Fruit fly (Drosophila melanogaster) whole organism, embryonic: ENCODE data around the gene Pcif1.

Experiments
- Atf3 ChIP-seq: fragments of 200-800 bp; sonication (Bioruptor generic); optimal IDR thresholded peaks from 3 replicates; lab custom pipeline; 2016; ENCODE audit warnings: missing biosample characterization, missing genetic modification characterization
- CG10274 ChIP-seq: fragments of 200-800 bp; sonication (Bioruptor generic); optimal IDR thresholded peaks from 3 replicates; lab custom pipeline; 2017; ENCODE audit warnings: missing biosample characterization, mild to moderate bottlenecking, missing genetic modification characterization
- CG10431 ChIP-seq: fragments of 200-800 bp; sonication (Bioruptor generic); optimal IDR thresholded peaks from 3 replicates; lab custom pipeline; 2018; ENCODE audit warnings: missing biosample characterization, mild to moderate bottlenecking, missing genetic modification characterization
- CG11085 ChIP-seq: fragments of 200-800 bp; sonication (Bioruptor generic); IDR thresholded peaks from 2 replicates; pipeline ENCODE4 v1.3.6; 2022; ENCODE audit warnings: missing biosample characterization, missing genetic modification characterization
- CG11560 ChIP-seq: fragments of 200-800 bp; sonication (Bioruptor generic); IDR thresholded peaks from 3 replicates; pipeline ENCODE4 v1.3.6; 2022; ENCODE audit warnings: missing biosample characterization, missing genetic modification characterization
- CG15073 ChIP-seq: fragments of 200-800 bp; sonication (Bioruptor generic); optimal IDR thresholded peaks from 2 replicates; lab custom pipeline; 2016; ENCODE audit warnings: missing biosample characterization, missing genetic modification characterization
- CG17385 ChIP-seq: fragments of 200-800 bp; sonication (Bioruptor generic); optimal IDR thresholded peaks from 3 replicates; lab custom pipeline; 2018; ENCODE audit warnings: missing biosample characterization, mild to moderate bottlenecking, missing genetic modification characterization
- CG17829 ChIP-seq: fragments of 200-800 bp; optimal IDR thresholded peaks from 2 replicates; lab custom pipeline; 2019; ENCODE audit warnings: missing biosample characterization, mild to moderate bottlenecking, missing genetic modification characterization, moderate library complexity
- CG31388 ChIP-seq: fragments of 200-800 bp; sonication (Bioruptor generic); optimal IDR thresholded peaks from 2 replicates; lab custom pipeline; 2016; ENCODE audit warnings: missing biosample characterization, missing genetic modification characterization
- CG4707 ChIP-seq: fragments of 200-800 bp; sonication (Bioruptor generic); optimal IDR thresholded peaks from 2 replicates; lab custom pipeline; 2018; ENCODE audit warnings: missing biosample characterization, mild to moderate bottlenecking, missing genetic modification characterization, moderate library complexity
- CG4854 ChIP-seq: fragments of 200-800 bp; sonication (Bioruptor generic); optimal IDR thresholded peaks from 2 replicates; lab custom pipeline; 2016; ENCODE audit warnings: missing biosample characterization, missing genetic modification characterization, inconsistent platforms
- CG5180 ChIP-seq: fragments of 200-800 bp; sonication (Bioruptor generic); optimal IDR thresholded peaks from 3 replicates; lab custom pipeline; 2017; ENCODE audit warnings: missing biosample characterization, missing genetic modification characterization, mild to moderate bottlenecking, moderate library complexity, missing genetic modification reagents
- Eip74EF ChIP-seq, 2 experiments: fragments of 200-800 bp in 1 of 2; fragments of >200 bp in 1 of 2; sonication (Bioruptor generic) in 1 of 2; optimal IDR thresholded peaks; 2 replicates each; lab custom pipeline; 2017 to 2019; ENCODE audit warnings: missing biosample characterization in 2 of 2, missing genetic modification characterization in 2 of 2, mild to moderate bottlenecking in 1 of 2, moderate library complexity in 1 of 2
- Fer3 ChIP-seq: fragments of 200-800 bp; sonication (Bioruptor generic); optimal IDR thresholded peaks from 2 replicates; lab custom pipeline; 2018; ENCODE audit warnings: missing biosample characterization, mild to moderate bottlenecking, missing genetic modification characterization, moderate library complexity
- Gug ChIP-seq: fragments of 200-800 bp; sonication (Bioruptor generic); IDR thresholded peaks from 4 replicates; pipeline ENCODE4 v1.3.6; 2022; ENCODE audit warnings: missing biosample characterization, missing genetic modification characterization
- HHEX ChIP-seq: fragments of 200-800 bp; sonication (Bioruptor generic); optimal IDR thresholded peaks from 3 replicates; lab custom pipeline; 2017; ENCODE audit warnings: missing biosample characterization, mild to moderate bottlenecking, missing genetic modification characterization, missing genetic modification reagents
- Hr78 ChIP-seq, 2 experiments: fragments of 200-800 bp in 1 of 2; fragments of >200 bp in 1 of 2; sonication (Bioruptor generic) in 1 of 2; optimal IDR thresholded peaks; 2 replicates each; lab custom pipeline; 2017 to 2019; ENCODE audit warnings: missing biosample characterization in 2 of 2, missing genetic modification characterization in 2 of 2, mild to moderate bottlenecking in 1 of 2, moderate library complexity in 1 of 2
- Hsf ChIP-seq: fragments of 200-800 bp; sonication (Bioruptor generic); optimal IDR thresholded peaks from 3 replicates; lab custom pipeline; 2016; ENCODE audit warnings: missing biosample characterization, missing genetic modification characterization
- Meics ChIP-seq: fragments of 200-800 bp; sonication (Bioruptor generic); optimal IDR thresholded peaks from 2 replicates; lab custom pipeline; 2017; ENCODE audit warnings: missing biosample characterization, mild to moderate bottlenecking, missing genetic modification characterization
- Mes4 ChIP-seq: fragments of 200-800 bp; sonication (Bioruptor generic); optimal IDR thresholded peaks from 2 replicates; lab custom pipeline; 2016; ENCODE audit warnings: missing biosample characterization, missing genetic modification characterization
- Mrtf ChIP-seq: fragments of 200-800 bp; sonication (Bioruptor generic); IDR thresholded peaks from 3 replicates; pipeline ENCODE4 v1.3.6; 2022; ENCODE audit warnings: missing biosample characterization, missing genetic modification characterization
- Optix ChIP-seq: fragments of 200-800 bp; sonication (Bioruptor generic); IDR thresholded peaks from 3 replicates; pipeline ENCODE4 v1.3.6; 2022; ENCODE audit warnings: missing biosample characterization, missing genetic modification characterization
- Sin3A ChIP-seq: fragments of >200 bp; optimal IDR thresholded peaks from 2 replicates; lab custom pipeline; 2018
- Spps ChIP-seq: fragments of 200-800 bp; sonication (Bioruptor generic); optimal IDR thresholded peaks from 2 replicates; lab custom pipeline; 2018; ENCODE audit warnings: missing biosample characterization, mild to moderate bottlenecking, missing genetic modification characterization
- Sry-β ChIP-seq: fragments of 200-800 bp; sonication (Bioruptor generic); optimal IDR thresholded peaks from 2 replicates; lab custom pipeline; 2018; ENCODE audit warnings: missing biosample characterization, mild to moderate bottlenecking, missing genetic modification characterization, moderate library complexity
- Ssrp ChIP-seq: fragments of 200-800 bp; sonication (Bioruptor generic); optimal IDR thresholded peaks from 2 replicates; lab custom pipeline; 2018; ENCODE audit warnings: missing biosample characterization, mild to moderate bottlenecking, missing genetic modification characterization, moderate library complexity
- bigmax ChIP-seq: fragments of 200-800 bp; sonication (Bioruptor generic); optimal IDR thresholded peaks from 2 replicates; lab custom pipeline; 2018; ENCODE audit warnings: missing biosample characterization, mild to moderate bottlenecking, missing genetic modification characterization
- cas ChIP-seq: fragments of 200-800 bp; sonication (Bioruptor generic); IDR thresholded peaks from 2 replicates; pipeline ENCODE4 v1.3.6; 2022; ENCODE audit warnings: missing biosample characterization, missing genetic modification characterization
- chn ChIP-seq: fragments of 200-800 bp; sonication (Bioruptor generic); optimal IDR thresholded peaks from 2 replicates; lab custom pipeline; 2016; ENCODE audit warnings: missing biosample characterization, missing genetic modification characterization
- crol ChIP-seq: fragments of 200-800 bp; sonication (Bioruptor generic); IDR thresholded peaks from 2 replicates; pipeline ENCODE4 v1.3.6; 2022; ENCODE audit warnings: missing biosample characterization, missing genetic modification characterization
- dpn ChIP-seq, 2 experiments: fragments of 200-800 bp; sonication (Bioruptor generic); optimal IDR thresholded peaks; 3 replicates each; lab custom pipeline; 2016; ENCODE audit warnings: missing biosample characterization in 2 of 2, missing genetic modification characterization in 2 of 2
- ems ChIP-seq: fragments of 200-800 bp; sonication (Bioruptor generic); optimal IDR thresholded peaks from 3 replicates; lab custom pipeline; 2016; ENCODE audit warnings: missing biosample characterization, missing genetic modification characterization
- eve ChIP-seq, 2 experiments: fragments of >200 bp; optimal IDR thresholded peaks; 2 replicates each; lab custom pipeline; 2017; ENCODE audit warnings: missing biosample characterization in 2 of 2, missing genetic modification characterization in 2 of 2
- fd3F ChIP-seq: fragments of 200-800 bp; sonication (Bioruptor generic); optimal IDR thresholded peaks from 2 replicates; lab custom pipeline; 2018; ENCODE audit warnings: missing biosample characterization, mild to moderate bottlenecking, missing genetic modification characterization, moderate library complexity
- gcm ChIP-seq: fragments of 200-800 bp; sonication (Bioruptor generic); optimal IDR thresholded peaks from 2 replicates; lab custom pipeline; 2019; ENCODE audit warnings: missing biosample characterization, mild to moderate bottlenecking, missing genetic modification characterization, moderate library complexity
- jumu ChIP-seq: fragments of 200-800 bp; sonication (Bioruptor generic); optimal IDR thresholded peaks from 3 replicates; lab custom pipeline; 2016; ENCODE audit warnings: missing biosample characterization, missing genetic modification characterization
- kah ChIP-seq: fragments of 200-800 bp; sonication (Bioruptor generic); optimal IDR thresholded peaks from 2 replicates; lab custom pipeline; 2018; ENCODE audit warnings: missing biosample characterization, mild to moderate bottlenecking, missing genetic modification characterization
- lab ChIP-seq: fragments of 200-800 bp; sonication (Bioruptor generic); optimal IDR thresholded peaks from 3 replicates; lab custom pipeline; 2017; ENCODE audit warnings: missing biosample characterization, missing genetic modification characterization, mild to moderate bottlenecking, moderate library complexity, missing genetic modification reagents
- lbe ChIP-seq: fragments of 200-800 bp; sonication (Bioruptor generic); optimal IDR thresholded peaks from 2 replicates; lab custom pipeline; 2016; ENCODE audit warnings: missing biosample characterization, mild to moderate bottlenecking, missing genetic modification characterization
- mld ChIP-seq: fragments of 200-800 bp; sonication (Bioruptor generic); IDR thresholded peaks from 3 replicates; pipeline ENCODE4 v1.3.6; 2022; ENCODE audit warnings: missing biosample characterization, missing genetic modification characterization; ENCODE audit not compliant: partially characterized antibody
- nau ChIP-seq: fragments of 200-800 bp; sonication (Bioruptor generic); optimal IDR thresholded peaks from 3 replicates; lab custom pipeline; 2017; ENCODE audit warnings: missing biosample characterization, mild to moderate bottlenecking, missing genetic modification characterization, missing genetic modification reagents
- prd ChIP-seq, 3 experiments: fragments of >200 bp in 2 of 3; fragments of 200-800 bp in 1 of 3; sonication (Bioruptor generic) in 1 of 3; optimal IDR thresholded peaks in 2 of 3; IDR thresholded peaks in 1 of 3; 2 replicates in 2 of 3; 3 replicates in 1 of 3; pipeline versions ENCODE4 v1.3.6 to Lab custom; 2017 to 2022; ENCODE audit warnings: missing biosample characterization in 1 of 3, missing genetic modification characterization in 1 of 3
- pum ChIP-seq: fragments of 200-800 bp; sonication (Bioruptor generic); optimal IDR thresholded peaks from 2 replicates; lab custom pipeline; 2016; ENCODE audit warnings: missing biosample characterization, missing genetic modification characterization
- row ChIP-seq: fragments of 200-800 bp; sonication (Bioruptor generic); IDR thresholded peaks from 3 replicates; pipeline ENCODE4 v1.3.6; 2022; ENCODE audit warnings: missing biosample characterization, missing genetic modification characterization
- scrt ChIP-seq: fragments of 200-800 bp; sonication (Bioruptor generic); optimal IDR thresholded peaks from 2 replicates; lab custom pipeline; 2018; ENCODE audit warnings: missing biosample characterization, mild to moderate bottlenecking, missing genetic modification characterization, moderate library complexity
- seq ChIP-seq: fragments of 200-800 bp; sonication (Bioruptor generic); IDR thresholded peaks from 2 replicates; pipeline ENCODE4 v1.3.6; 2022; ENCODE audit warnings: missing biosample characterization, missing genetic modification characterization
- sima ChIP-seq: fragments of 200-800 bp; sonication (Bioruptor generic); optimal IDR thresholded peaks from 2 replicates; lab custom pipeline; 2016; ENCODE audit warnings: missing biosample characterization, missing genetic modification characterization
- usp ChIP-seq: fragments of >200 bp; optimal IDR thresholded peaks from 2 replicates; lab custom pipeline; 2017; ENCODE audit warnings: missing biosample characterization, missing genetic modification characterization
- vfl ChIP-seq: fragments of 200-800 bp; sonication (Bioruptor generic); optimal IDR thresholded peaks from 2 replicates; lab custom pipeline; 2016; ENCODE audit warnings: missing biosample characterization, missing genetic modification characterization
- z ChIP-seq: fragments of 200-800 bp; sonication (Bioruptor generic); IDR thresholded peaks from 3 replicates; pipeline ENCODE4 v1.3.6; 2022; ENCODE audit warnings: missing biosample characterization, missing genetic modification characterization

Gene Pcif1

dm6 chr3L:20798325-20798846 is 12.4 kb upstream of the Pcif1 start, which contains the start of the genes CG3698 and tzn (continued):
- peak; percentile 89 for TF ChIP-seq CG17829
- peak; percentile 89 for TF ChIP-seq CG10431 (GFP tag; lab: Kevin White, UChicago)
- TF ChIP-seq Eip74EF (GFP tag; optimal IDR thresholded peaks at IDR 0.05; lab: Kevin White, UChicago) = no peak
- no peak for TF ChIP-seq eve (GFP tag; optimal IDR thresholded peaks at IDR 0.05; lab: Kevin White, UChicago)
- peak; percentile 76 for TF ChIP-seq bigmax
- TF ChIP-seq usp (GFP tag; lab: Kevin White, UChicago) = no peak
- peak; percentile 45 for TF ChIP-seq Atf3 (GFP tag; lab: Kevin White, UChicago)
- peak; percentile 77 for TF ChIP-seq CG31388 (GFP tag; lab: Kevin White, UChicago)
- TF ChIP-seq CG17385 (GFP tag; lab: Kevin White, UChicago) = peak; percentile 89
- peak; percentile 96 for TF ChIP-seq HHEX (GFP tag; lab: Kevin White, UChicago)
- peak; percentile 89 for TF ChIP-seq CG4854 (GFP tag; lab: Kevin White, UChicago)
- peak; percentile 92 for TF ChIP-seq Fer3 (tag; lab: Kevin White, UChicago)
- TF ChIP-seq dpn (GFP tag; optimal IDR thresholded peaks at IDR 0.05; lab: Kevin White, UChicago) = peak; percentile 78 to 93
- peak; percentile 72 for TF ChIP-seq Sry-β
- peak; percentile 52 for TF ChIP-seq CG15073 (GFP tag; lab: Kevin White, UChicago)
- TF ChIP-seq Sin3A (lab: Kevin White, UChicago) = no peak
- no peak for TF ChIP-seq scrt (GFP tag; lab: Kevin White, UChicago)
- TF ChIP-seq prd (optimal IDR thresholded peaks at IDR 0.05; lab: Kevin White, UChicago) = no peak
- peak; percentile 85 for TF ChIP-seq prd (GFP tag; IDR thresholded peaks at IDR 0.05; lab: Robert Waterston, UW)
- peak; percentile 97 for TF ChIP-seq Meics (GFP tag; lab: Kevin White, UChicago)
- TF ChIP-seq nau (GFP tag; lab: Kevin White, UChicago) = no peak
- TF ChIP-seq Mrtf (GFP tag; lab: Robert Waterston, UW) = peak; percentile 90
- TF ChIP-seq Hr78 (GFP tag; optimal IDR thresholded peaks at IDR 0.05; lab: Kevin White, UChicago) = no peak
- TF ChIP-seq Ssrp (tag; lab: Kevin White, UChicago) = peak; percentile 87
- no peak for TF ChIP-seq mld (GFP tag; lab: Robert Waterston, UW)
- peak; percentile 82 for TF ChIP-seq Mes4 (GFP tag; lab: Kevin White, UChicago)
- no peak for TF ChIP-seq lbe (GFP tag; lab: Kevin White, UChicago)
- TF ChIP-seq pum = peak; percentile 66
- TF ChIP-seq sima (GFP tag; lab: Kevin White, UChicago) = peak; percentile 76
- peak; percentile 81; the same call in 1 of the 2 replicates for TF ChIP-seq seq
- peak; percentile 90 for TF ChIP-seq gcm (GFP tag; lab: Kevin White, UChicago)
- TF ChIP-seq cas (GFP tag; lab: Robert Waterston, UW) = peak; percentile 71
- peak; percentile 74 for TF ChIP-seq kah (GFP tag; lab: Kevin White, UChicago)
- no peak for TF ChIP-seq CG5180 (GFP tag; lab: Kevin White, UChicago)
- peak; percentile 82 for TF ChIP-seq ems (GFP tag; lab: Kevin White, UChicago)
- peak; percentile 55; the same call in 1 of the 3 replicates for TF ChIP-seq z
- TF ChIP-seq Optix = peak; percentile 90
- peak; percentile 87 for TF ChIP-seq chn (GFP tag; lab: Kevin White, UChicago)
- TF ChIP-seq jumu (GFP tag; lab: Kevin White, UChicago) = peak; percentile 52
- peak; percentile 89 for TF ChIP-seq fd3F (GFP tag; lab: Kevin White, UChicago)
- peak; percentile 54 for TF ChIP-seq crol (GFP tag; lab: Robert Waterston, UW)
- peak; percentile 89 for TF ChIP-seq Hsf
- TF ChIP-seq CG10274 (GFP tag; lab: Kevin White, UChicago) = peak; percentile 88
- peak; percentile 79 for TF ChIP-seq Spps (tag; lab: Kevin White, UChicago)
- peak; percentile 67 for TF ChIP-seq vfl (GFP tag; lab: Kevin White, UChicago)
- TF ChIP-seq CG11085 (GFP tag; lab: Robert Waterston, UW) = peak; percentile 96
- peak; percentile 73 for TF ChIP-seq row (GFP tag; lab: Robert Waterston, UW)
- TF ChIP-seq Gug (GFP tag; lab: Robert Waterston, UW) = peak; percentile 69; the same call in 3 of the 4 replicates
- peak; percentile 88 for TF ChIP-seq CG4707 (GFP tag; lab: Kevin White, UChicago)
- TF ChIP-seq lab (GFP tag; lab: Kevin White, UChicago) = peak; percentile 98
- TF ChIP-seq CG11560 = peak; percentile 79; the same call in 2 of the 3 replicates
